Worm (Caenorhabditis elegans): ENCODE data around the gene lips-11.

Gene lips-11

DNA sequence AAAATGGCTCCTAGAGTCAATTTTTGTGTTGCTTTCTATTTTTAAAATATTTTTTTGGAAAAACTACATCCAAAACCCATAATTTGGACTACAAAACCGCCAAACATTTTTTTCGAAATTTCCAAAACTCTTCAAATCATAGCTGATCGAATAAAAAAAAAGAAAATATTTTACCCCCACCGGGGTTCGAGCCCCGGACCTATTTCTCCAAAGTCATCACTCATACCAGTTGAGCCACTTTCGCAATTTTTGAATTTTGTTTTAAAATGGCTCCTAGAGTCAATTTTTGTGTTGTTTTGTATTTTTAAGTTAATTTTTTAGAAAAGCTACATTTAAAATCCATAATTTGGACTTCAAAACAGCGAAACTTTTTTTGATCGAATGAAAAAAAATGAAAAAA is 25.3 kb downstream of the lips-11 start:
- no peak for TF ChIP-seq lir-3 (tag; optimal IDR thresholded peaks at IDR 0.05)
- no peak for TF ChIP-seq egl-43 (GFP tag; IDR thresholded peaks at IDR 0.05)

ce11 chrII:1084899-1085298 is 25.9 kb downstream of the lips-11 start:
- TF ChIP-seq mep-1 (tag; optimal IDR thresholded peaks at IDR 0.05) (peak; percentile 26), F37D6.2 (tag; optimal IDR thresholded peaks at IDR 0.05) (peak; percentile 20), php-3 (GFP tag; IDR thresholded peaks at IDR 0.05) (no peak), daf-16 (GFP tag; optimal IDR thresholded peaks at IDR 0.05) (peak in 1 of 2 experiments; percentile 74), daf-16 (tag; optimal IDR thresholded peaks at IDR 0.05) (peak; percentile 17), unc-62 (GFP tag; optimal IDR thresholded peaks at IDR 0.05 in 1 of 2) (peak in 1 of 2 experiments; percentile 34), unc-62 (tag; optimal IDR thresholded peaks at IDR 0.05) (no peak), sdz-12 (GFP tag; optimal IDR thresholded peaks at IDR 0.05) (no peak), ces-1 (GFP tag; optimal IDR thresholded peaks at IDR 0.05) (no peak), hlh-30 (tag; optimal IDR thresholded peaks at IDR 0.05; ENCODE audit: insufficient read depth) (peak; percentile 59), nhr-42 (GFP tag; IDR thresholded peaks at IDR 0.05) (no peak), lsy-2 (tag; optimal IDR thresholded peaks at IDR 0.05) (peak in 1 of 2 experiments; percentile 57), dmd-8 (GFP tag; IDR thresholded peaks at IDR 0.05) (no peak), lin-13 (GFP tag; optimal IDR thresholded peaks at IDR 0.05) (no peak), hmg-1.1 (GFP tag; IDR thresholded peaks at IDR 0.05) (peak; percentile 41; the same call in 1 of the 2 replicates), pha-4 (GFP tag; IDR thresholded peaks at IDR 0.05) (no peak), pha-4 (tag; optimal IDR thresholded peaks at IDR 0.05) (peak; percentile 25), dve-1 (tag; optimal IDR thresholded peaks at IDR 0.05; ENCODE audit: insufficient read depth) (peak; percentile 65), saeg-2 (GFP tag; IDR thresholded peaks at IDR 0.05) (no peak), ceh-28 (tag; optimal IDR thresholded peaks at IDR 0.05) (no peak), mdl-1 (tag; optimal IDR thresholded peaks at IDR 0.05) (peak in 1 of 2 experiments; percentile 65), mes-2 (tag; optimal IDR thresholded peaks at IDR 0.05; ENCODE audit: poor library complexity, severe bottlenecking) (peak; percentile 31), nhr-11 (tag; optimal IDR thresholded peaks at IDR 0.05) (peak; percentile 66), dpl-1 (GFP tag; optimal IDR thresholded peaks at IDR 0.05) (no peak), rbr-2 (tag; optimal IDR thresholded peaks at IDR 0.05) (peak; percentile 58), fkh-10 (GFP tag; optimal IDR thresholded peaks at IDR 0.05) (peak; percentile 69), hlh-11 (tag; optimal IDR thresholded peaks at IDR 0.05) (peak; percentile 54), nhr-25 (tag; optimal IDR thresholded peaks at IDR 0.05; ENCODE audit: borderline replicate concordance, insufficient read depth) (no peak)

- TF ChIP-seq mxl-3 (GFP tag; optimal IDR thresholded peaks at IDR 0.05): no peak
- TF ChIP-seq ceh-32 (tag; optimal IDR thresholded peaks at IDR 0.05; ENCODE audit: poor library complexity): no peak
- TF ChIP-seq daf-12 (tag; optimal IDR thresholded peaks at IDR 0.05): no peak
- TF ChIP-seq nhr-111 (GFP tag; optimal IDR thresholded peaks at IDR 0.05): no peak
- no peak for TF ChIP-seq F49E8.2 (tag; optimal IDR thresholded peaks at IDR 0.05; ENCODE audit: borderline replicate concordance)
- TF ChIP-seq lin-39 (tag; optimal IDR thresholded peaks at IDR 0.05): no peak
- no peak for TF ChIP-seq ceh-20 (GFP tag; IDR thresholded peaks at IDR 0.05)
- no peak for TF ChIP-seq nhr-77 (tag; optimal IDR thresholded peaks at IDR 0.05)
- no peak for TF ChIP-seq F44E2.7 (GFP tag; IDR thresholded peaks at IDR 0.05)
- TF ChIP-seq nhr-41 (GFP tag; IDR thresholded peaks at IDR 0.05): no peak
- TF ChIP-seq hmg-1.1 (GFP tag; IDR thresholded peaks at IDR 0.05): no peak
Observed at ce11 chrII:1082859-1083258, 27.9 kb downstream of the lips-11 start, which contains the start of gene K02E7.1. Gene K02E7.1 (plus strand): TSS chrII:1083159.
